Worm (Caenorhabditis elegans): ENCODE data around the gene T01G6.10.

T01G6.10 gene

ce11 chrV:502803-503273, at the start of gene T01G6.10:
Gene T01G6.10, minus strand, starts transcription at chrV:503223.
- TF ChIP-seq ama-1 (optimal IDR thresholded peaks at IDR 0.05), result no peak
- TF ChIP-seq ztf-4 (tag; optimal IDR thresholded peaks at IDR 0.05), result no peak
- no peak for TF ChIP-seq lsy-2 (tag; optimal IDR thresholded peaks at IDR 0.05)

- TF ChIP-seq F13H6.1 (tag; optimal IDR thresholded peaks at IDR 0.05), result no peak
- no peak for TF ChIP-seq nhr-6 (tag; optimal IDR thresholded peaks at IDR 0.05)
- no peak for TF ChIP-seq mdl-1 (tag; optimal IDR thresholded peaks at IDR 0.05)
These were observed 49.4 kb upstream of the T01G6.10 start for ce11 chrV:552406-552805.

ce11 chrV:547980-548379, 45.0 kb upstream of the T01G6.10 start, which contains the start of gene C14C6.6:
Gene C14C6.6, minus strand, starts transcription at chrV:548080.
- TF ChIP-seq sma-3 (GFP tag; optimal IDR thresholded peaks at IDR 0.05), result no peak
- TF ChIP-seq nhr-6 (tag; optimal IDR thresholded peaks at IDR 0.05), result no peak
- TF ChIP-seq mbf-1 (tag; optimal IDR thresholded peaks at IDR 0.05), result no peak
- TF ChIP-seq peb-1 (tag; optimal IDR thresholded peaks at IDR 0.05), result no peak
- no peak for TF ChIP-seq nhr-12 (tag; optimal IDR thresholded peaks at IDR 0.05)
- TF ChIP-seq elt-3 (tag; optimal IDR thresholded peaks at IDR 0.05), result no peak
- TF ChIP-seq skn-1 (tag; optimal IDR thresholded peaks at IDR 0.05), result no peak
- no peak for TF ChIP-seq fos-1 (tag; optimal IDR thresholded peaks at IDR 0.05)

ce11 chrV:543169-543568, 40.1 kb upstream of the T01G6.10 start, which contains the start of gene C14C6.3:
Gene C14C6.3, plus strand, starts transcription at chrV:543469.
- no peak for TF ChIP-seq ama-1 (optimal IDR thresholded peaks at IDR 0.05)
- TF ChIP-seq ceh-82 (tag; optimal IDR thresholded peaks at IDR 0.05), result no peak
- no peak for TF ChIP-seq mdl-1 (tag; optimal IDR thresholded peaks at IDR 0.05)
- no peak for TF ChIP-seq blmp-1 (tag; optimal IDR thresholded peaks at IDR 0.05; ENCODE audit: insufficient read depth)
- no peak for TF ChIP-seq nhr-237 (tag; optimal IDR thresholded peaks at IDR 0.05)
- TF ChIP-seq gmeb-1 (tag; optimal IDR thresholded peaks at IDR 0.05), result no peak
- no peak for TF ChIP-seq mbf-1 (tag; optimal IDR thresholded peaks at IDR 0.05)
- TF ChIP-seq sem-4 (tag; optimal IDR thresholded peaks at IDR 0.05), result no peak
- TF ChIP-seq nhr-25 (tag; optimal IDR thresholded peaks at IDR 0.05), result no peak
- TF ChIP-seq ztf-4 (tag; optimal IDR thresholded peaks at IDR 0.05), result no peak
- TF ChIP-seq nhr-12 (tag; optimal IDR thresholded peaks at IDR 0.05), result no peak
- no peak for TF ChIP-seq F13H6.1 (tag; optimal IDR thresholded peaks at IDR 0.05)

- TF ChIP-seq nhr-10 (tag; optimal IDR thresholded peaks at IDR 0.05), result no peak
- no peak for TF ChIP-seq Y55F3AM.14 (GFP tag; optimal IDR thresholded peaks at IDR 0.05)
- peak; percentile 31 for TF ChIP-seq elt-1 (tag; optimal IDR thresholded peaks at IDR 0.05)
- TF ChIP-seq sma-9 (GFP tag; optimal IDR thresholded peaks at IDR 0.05), result peak; percentile 50
- no peak for TF ChIP-seq sma-9 (tag; optimal IDR thresholded peaks at IDR 0.05)
These were observed 38.4 kb upstream of the T01G6.10 start for ce11 chrV:541470-541869.

- TF ChIP-seq Y55F3AM.14 (GFP tag; optimal IDR thresholded peaks at IDR 0.05) (no peak), fos-1 (tag; optimal IDR thresholded peaks at IDR 0.05) (no peak), ceh-82 (tag; optimal IDR thresholded peaks at IDR 0.05) (no peak), sma-9 (GFP tag; optimal IDR thresholded peaks at IDR 0.05) (peak; percentile 81), sma-9 (tag; optimal IDR thresholded peaks at IDR 0.05) (no peak), ceh-16 (tag; optimal IDR thresholded peaks at IDR 0.05) (peak; percentile 30), ZK546.5 (tag; optimal IDR thresholded peaks at IDR 0.05) (no peak), lin-39 (tag; optimal IDR thresholded peaks at IDR 0.05) (no peak), lsy-2 (tag; optimal IDR thresholded peaks at IDR 0.05) (no peak), lin-13 (GFP tag; optimal IDR thresholded peaks at IDR 0.05) (no peak), aly-2 (tag; optimal IDR thresholded peaks at IDR 0.05) (no peak), alr-1 (tag; optimal IDR thresholded peaks at IDR 0.05) (no peak), elt-1 (tag; optimal IDR thresholded peaks at IDR 0.05) (peak; percentile 95), lin-11 (tag; optimal IDR thresholded peaks at IDR 0.05) (no peak), nhr-23 (tag; optimal IDR thresholded peaks at IDR 0.05) (peak; percentile 26)
These were observed 36.1 kb upstream of the T01G6.10 start, which contains the start of gene nhr-155 for ce11 chrV:539040-539510. Gene nhr-155, plus strand, starts transcription at chrV:539460.

Data from whole organism, L2 larva.